Worm (Caenorhabditis elegans) whole organism, L1 larva: ENCODE results near the gene miro-1.

ENCODE experiments used
- C16A3.4 ChIP-seq: fragments of 150-350 bp; optimal IDR thresholded peaks from 2 replicates; lab custom pipeline; 2014; ENCODE audit warnings: missing biosample characterization, missing genetic modification characterization
- C34B4.2 ChIP-seq: sonication (generic microtip); optimal IDR thresholded peaks from 2 replicates; lab custom pipeline; 2017; ENCODE audit warnings: mild to moderate bottlenecking, missing genetic modification characterization, missing compliant biosample characterization
- F16B12.6 ChIP-seq: fragments of 150-350 bp; optimal IDR thresholded peaks from 2 replicates; lab custom pipeline; 2014; ENCODE audit warnings: missing biosample characterization, missing genetic modification characterization
- ama-1 ChIP-seq: fragments of 150-350 bp; optimal IDR thresholded peaks from 2 replicates; lab custom pipeline; 2014
- ceh-90 ChIP-seq: sonication (generic microtip); optimal IDR thresholded peaks from 2 replicates; lab custom pipeline; 2016; ENCODE audit warnings: missing genetic modification characterization, missing compliant biosample characterization
- dpl-1 ChIP-seq, 3 experiments: fragments of 150-350 bp in 2 of 3; sonication (generic microtip) in 1 of 3; optimal IDR thresholded peaks; 2 replicates each; lab custom pipeline; 2014 to 2017; ENCODE audit warnings: missing biosample characterization in 3 of 3, missing genetic modification characterization in 3 of 3, missing genetic modification reagents in 3 of 3
- dsc-1 ChIP-seq: sonication (generic microtip); optimal IDR thresholded peaks from 2 replicates; lab custom pipeline; 2016; ENCODE audit warnings: mild to moderate bottlenecking, missing genetic modification characterization, missing compliant biosample characterization
- efl-1 ChIP-seq, 4 experiments: fragments of 150-350 bp; optimal IDR thresholded peaks in 3 of 4; peaks in 1 of 4; 1 replicate in 1 of 4; 2 replicates in 3 of 4; lab custom pipeline; 2014; ENCODE audit warnings: missing biosample characterization in 2 of 4, missing genetic modification characterization in 2 of 4, missing genetic modification reagents in 2 of 4
- egl-27 ChIP-seq, 2 experiments: fragments of 150-350 bp in 1 of 2; sonication (generic microtip); optimal IDR thresholded peaks; 3 replicates each; lab custom pipeline; 2017 to 2018; ENCODE audit warnings: missing biosample characterization in 2 of 2, missing genetic modification characterization in 2 of 2, missing genetic modification reagents in 2 of 2
- elt-3 ChIP-seq, 6 experiments: fragments of 150-350 bp in 1 of 6; sonication (generic microtip); optimal IDR thresholded peaks; 2 replicates each; lab custom pipeline; 2017 to 2018; ENCODE audit warnings: missing biosample characterization in 6 of 6, missing genetic modification characterization in 6 of 6, inconsistent platforms in 1 of 6
- fkh-10 ChIP-seq: sonication (generic microtip); optimal IDR thresholded peaks from 2 replicates; lab custom pipeline; 2017; ENCODE audit warnings: missing biosample characterization, missing genetic modification reagents, missing genetic modification characterization
- fos-1 ChIP-seq: fragments of 150-350 bp; optimal IDR thresholded peaks from 2 replicates; lab custom pipeline; 2014; ENCODE audit warnings: missing biosample characterization, missing genetic modification characterization
- hlh-4 ChIP-seq: sonication (generic microtip); optimal IDR thresholded peaks from 2 replicates; lab custom pipeline; 2016; ENCODE audit warnings: mild to moderate bottlenecking, missing genetic modification characterization, missing compliant biosample characterization
- jun-1 ChIP-seq: fragments of 150-350 bp; optimal IDR thresholded peaks from 2 replicates; lab custom pipeline; 2014; ENCODE audit warnings: missing biosample characterization, missing genetic modification reagents, missing genetic modification characterization
- lin-13 ChIP-seq: fragments of 150-350 bp; optimal IDR thresholded peaks from 2 replicates; lab custom pipeline; 2014; ENCODE audit warnings: missing biosample characterization, missing genetic modification reagents, missing genetic modification characterization
- lin-35 ChIP-seq, 2 experiments: fragments of 150-350 bp; optimal IDR thresholded peaks; 2 replicates each; lab custom pipeline; 2014; ENCODE audit warnings: missing biosample characterization in 2 of 2, missing genetic modification characterization in 2 of 2, missing genetic modification reagents in 2 of 2
- lir-3 ChIP-seq: sonication (generic microtip); optimal IDR thresholded peaks from 2 replicates; lab custom pipeline; 2016; ENCODE audit warnings: mild to moderate bottlenecking, missing genetic modification characterization, moderate library complexity, missing compliant biosample characterization; ENCODE audit not compliant: poor library complexity
- lsy-2 ChIP-seq, 2 experiments: fragments of 150-350 bp; optimal IDR thresholded peaks; 2 replicates each; lab custom pipeline; 2014; ENCODE audit warnings: missing biosample characterization in 2 of 2, missing genetic modification characterization in 2 of 2
- mdl-1 ChIP-seq, 2 experiments: fragments of 150-350 bp; optimal IDR thresholded peaks; 2 replicates each; lab custom pipeline; 2014 to 2017; ENCODE audit warnings: missing biosample characterization in 2 of 2, missing genetic modification characterization in 2 of 2, inconsistent platforms in 1 of 2
- nhr-19 ChIP-seq: fragments of 200-800 bp; sonication (Bioruptor generic); conservative IDR thresholded peaks from 2 replicates; pipeline ENCODE4 v1.3.6; 2022; ENCODE audit warnings: missing genetic modification characterization, missing compliant biosample characterization
- nhr-20 ChIP-seq: sonication (generic microtip); optimal IDR thresholded peaks from 2 replicates; lab custom pipeline; 2016; ENCODE audit warnings: mild to moderate bottlenecking, missing genetic modification characterization, missing compliant biosample characterization
- nhr-28 ChIP-seq: fragments of 150-350 bp; optimal IDR thresholded peaks from 2 replicates; lab custom pipeline; 2014; ENCODE audit warnings: missing biosample characterization, missing genetic modification characterization
- nhr-47 ChIP-seq: sonication (generic microtip); optimal IDR thresholded peaks from 2 replicates; lab custom pipeline; 2016; ENCODE audit warnings: mild to moderate bottlenecking, missing genetic modification characterization, moderate library complexity, missing compliant biosample characterization
- nhr-71 ChIP-seq: sonication (generic microtip); optimal IDR thresholded peaks from 2 replicates; lab custom pipeline; 2016; ENCODE audit warnings: mild to moderate bottlenecking, missing genetic modification characterization, moderate library complexity, missing compliant biosample characterization
- nhr-76 ChIP-seq: sonication (generic microtip); optimal IDR thresholded peaks from 2 replicates; lab custom pipeline; 2017; ENCODE audit warnings: missing biosample characterization, missing genetic modification characterization
- nhr-84 ChIP-seq: sonication (generic microtip); optimal IDR thresholded peaks from 2 replicates; lab custom pipeline; 2017; ENCODE audit warnings: missing biosample characterization, missing genetic modification characterization
- nhr-90 ChIP-seq: sonication (generic microtip); optimal IDR thresholded peaks from 2 replicates; lab custom pipeline; 2016; ENCODE audit warnings: mild to moderate bottlenecking, missing genetic modification characterization, missing compliant biosample characterization; ENCODE audit not compliant: poor library complexity
- rnt-1 ChIP-seq: sonication (generic microtip); optimal IDR thresholded peaks from 2 replicates; lab custom pipeline; 2016; ENCODE audit warnings: mild to moderate bottlenecking, missing genetic modification characterization, moderate library complexity, missing compliant biosample characterization
- swsn-7 ChIP-seq: sonication (generic microtip); optimal IDR thresholded peaks from 2 replicates; lab custom pipeline; 2016; ENCODE audit warnings: missing genetic modification characterization, missing compliant biosample characterization
- tbx-2 ChIP-seq: sonication (generic microtip); optimal IDR thresholded peaks from 2 replicates; lab custom pipeline; 2016; ENCODE audit warnings: missing genetic modification characterization, missing compliant biosample characterization
- tlp-1 ChIP-seq: fragments of 150-350 bp; optimal IDR thresholded peaks from 2 replicates; lab custom pipeline; 2014; ENCODE audit warnings: missing biosample characterization, missing genetic modification characterization
- unc-130 ChIP-seq: fragments of 150-350 bp; optimal IDR thresholded peaks from 2 replicates; lab custom pipeline; 2017; ENCODE audit warnings: missing biosample characterization, missing genetic modification characterization, inconsistent platforms
- unc-30 ChIP-seq: sonication (generic microtip); optimal IDR thresholded peaks from 2 replicates; lab custom pipeline; 2017; ENCODE audit warnings: missing biosample characterization, missing genetic modification characterization
- xbp-1 ChIP-seq: sonication (generic microtip); optimal IDR thresholded peaks from 2 replicates; lab custom pipeline; 2016; ENCODE audit warnings: missing genetic modification characterization, missing compliant biosample characterization
- zag-1 ChIP-seq: fragments of 150-350 bp; optimal IDR thresholded peaks from 2 replicates; lab custom pipeline; 2014; ENCODE audit warnings: missing biosample characterization, missing genetic modification characterization
- ztf-11 ChIP-seq, 2 experiments: sonication (generic microtip); optimal IDR thresholded peaks; 2 replicates each; lab custom pipeline; 2016 to 2017; ENCODE audit warnings: missing genetic modification characterization in 2 of 2, missing biosample characterization in 1 of 2, missing compliant biosample characterization in 1 of 2

The miro-1 gene

DNA sequence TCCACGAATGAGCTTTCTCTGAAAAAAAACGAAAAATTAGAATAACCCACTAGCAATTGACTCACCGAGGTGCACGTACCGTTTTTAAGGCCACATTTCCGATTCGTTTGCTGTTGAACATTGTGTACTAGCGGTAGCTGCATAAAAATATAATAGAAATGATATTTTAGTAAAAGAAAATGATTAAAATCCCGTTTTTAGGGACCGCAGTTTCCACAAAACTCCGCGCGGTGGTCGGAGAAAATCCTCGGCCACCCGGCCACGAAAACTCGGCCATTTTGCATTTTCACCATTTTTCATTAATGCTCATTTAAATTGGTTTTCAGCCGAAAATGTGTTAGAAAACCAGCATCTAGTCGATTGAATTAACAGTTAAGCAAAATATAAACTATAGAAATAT, 3.2 kb downstream of the miro-1 start, which contains the start of gene yars-2:
Gene yars-2 (minus strand): TSS at position 249 of the 400 bp plus-strand sequence.
- TF ChIP-seq lsy-2 (tag; optimal IDR thresholded peaks at IDR 0.05; lab: Kevin White, UChicago), result peak; percentile 20 to 48
- peak; percentile 28 for TF ChIP-seq nhr-71 (tag; lab: Kevin White, UChicago)
- TF ChIP-seq nhr-47, result peak; percentile 42
- TF ChIP-seq C34B4.2, result no peak
- peak in 1 of 2 experiments; percentile 6 for TF ChIP-seq ztf-11 (tag; optimal IDR thresholded peaks at IDR 0.05; lab: Kevin White, UChicago)
- TF ChIP-seq efl-1 (optimal IDR thresholded peaks at IDR 0.05; lab: Kevin White, UChicago), result peak; percentile 4 to 26
- no peak for TF ChIP-seq efl-1 (GFP tag; optimal IDR thresholded peaks at IDR 0.05 in 1 of 2; lab: Kevin White, UChicago)
- no peak for TF ChIP-seq tlp-1 (tag; lab: Kevin White, UChicago)
- TF ChIP-seq mdl-1 (tag; optimal IDR thresholded peaks at IDR 0.05; lab: Kevin White, UChicago), result no peak
- no peak for TF ChIP-seq nhr-28 (tag; lab: Kevin White, UChicago)
- TF ChIP-seq rnt-1 (tag; lab: Kevin White, UChicago), result peak; percentile 73
- TF ChIP-seq nhr-19, result no peak
- TF ChIP-seq elt-3 (tag; optimal IDR thresholded peaks at IDR 0.05; lab: Kevin White, UChicago), result no peak
- TF ChIP-seq unc-30, result no peak
- no peak for TF ChIP-seq jun-1 (tag; lab: Kevin White, UChicago)
- TF ChIP-seq swsn-7 (tag; lab: Kevin White, UChicago), result no peak
- TF ChIP-seq nhr-20, result no peak
- TF ChIP-seq unc-130 (tag; lab: Kevin White, UChicago), result no peak
- TF ChIP-seq ceh-90 (tag; lab: Kevin White, UChicago), result peak; percentile 71
- TF ChIP-seq hlh-4 (tag; lab: Kevin White, UChicago), result no peak
- TF ChIP-seq xbp-1 (tag; lab: Kevin White, UChicago), result peak; percentile 10
- TF ChIP-seq nhr-76 (tag; lab: Kevin White, UChicago), result no peak
- TF ChIP-seq lir-3 (tag; lab: Kevin White, UChicago), result peak; percentile 52
- no peak for TF ChIP-seq dsc-1 (tag; lab: Kevin White, UChicago)
- no peak for TF ChIP-seq egl-27 (tag; optimal IDR thresholded peaks at IDR 0.05; lab: Kevin White, UChicago)
- peak in 1 of 2 experiments; percentile 4 for TF ChIP-seq lin-35 (GFP tag; optimal IDR thresholded peaks at IDR 0.05; lab: Kevin White, UChicago)
- no peak for TF ChIP-seq C16A3.4 (tag; lab: Kevin White, UChicago)
- TF ChIP-seq dpl-1 (GFP tag; optimal IDR thresholded peaks at IDR 0.05; lab: Kevin White, UChicago), result peak in 1 of 3 experiments; percentile 42
- peak; percentile 18 for TF ChIP-seq nhr-90 (tag; lab: Kevin White, UChicago)
- TF ChIP-seq lin-13 (GFP tag; lab: Kevin White, UChicago), result no peak
- TF ChIP-seq tbx-2 (tag; lab: Kevin White, UChicago), result peak; percentile 20

- TF ChIP-seq swsn-7 (tag; lab: Kevin White, UChicago) (no peak), efl-1 (optimal IDR thresholded peaks at IDR 0.05; lab: Kevin White, UChicago) (no peak), efl-1 (GFP tag; optimal IDR thresholded peaks at IDR 0.05 in 1 of 2; lab: Kevin White, UChicago) (peak in 1 of 2 experiments; percentile 67)
Observed at ce11 chrIV:4710459-4710858, 5.1 kb downstream of the miro-1 start, which contains the start of gene cif-1. TSS of gene cif-1 (minus strand) at chrIV:4710755.

DNA sequence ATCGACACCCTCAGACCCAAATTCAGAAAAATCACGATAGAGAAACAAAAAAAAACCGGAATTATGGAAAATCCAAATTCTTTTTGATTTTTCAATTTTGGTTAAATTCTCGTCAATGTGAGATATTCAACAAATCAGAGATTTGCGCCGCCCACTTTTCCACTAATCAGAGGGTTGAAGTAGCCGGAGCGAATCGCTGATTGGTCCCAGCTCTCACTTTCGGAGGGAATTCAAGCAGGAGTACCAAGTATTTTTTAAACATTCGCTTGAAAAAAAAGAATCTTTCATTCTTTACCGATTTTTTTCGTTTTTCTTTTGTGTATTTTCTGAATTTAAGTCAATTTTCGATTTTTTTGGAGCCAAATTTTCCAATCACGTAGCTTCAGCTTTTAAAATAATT, 9.7 kb downstream of the miro-1 start:
- TF ChIP-seq swsn-7 (tag; lab: Kevin White, UChicago) (no peak), F16B12.6 (tag; lab: Kevin White, UChicago) (no peak), fkh-10 (GFP tag; lab: Kevin White, UChicago) (no peak), dpl-1 (GFP tag; optimal IDR thresholded peaks at IDR 0.05; lab: Kevin White, UChicago) (no peak), nhr-76 (tag; lab: Kevin White, UChicago) (no peak), C16A3.4 (tag; lab: Kevin White, UChicago) (no peak), nhr-84 (no peak), zag-1 (no peak), fos-1 (tag; lab: Kevin White, UChicago) (no peak), tbx-2 (tag; lab: Kevin White, UChicago) (no peak), ama-1 (lab: Kevin White, UChicago) (no peak)
